Fruit fly (Drosophila melanogaster) whole organism, wandering third instar larva: Measurements from ENCODE around the gene CG31798.

Experiments used
- Abd-B ChIP-seq: fragments of >200 bp; optimal IDR thresholded peaks from 2 replicates; lab custom pipeline; 2017; ENCODE audit warnings: missing biosample characterization, missing genetic modification characterization
- CG32264 ChIP-seq: fragments of 200-800 bp; sonication (Bioruptor generic); optimal IDR thresholded peaks from 2 replicates; lab custom pipeline; 2016; ENCODE audit warnings: missing biosample characterization, missing genetic modification characterization
- CrebA ChIP-seq: fragments of 200-800 bp; sonication (Bioruptor generic); optimal IDR thresholded peaks from 2 replicates; lab custom pipeline; 2016; ENCODE audit warnings: missing biosample characterization, mild to moderate bottlenecking, missing genetic modification characterization, borderline replicate concordance
- Dif ChIP-seq: fragments of 200-275, 200-300 bp; sonication (Bioruptor generic); optimal IDR thresholded peaks from 2 replicates; lab custom pipeline; 2018; ENCODE audit warnings: missing biosample characterization, missing genetic modification characterization; ENCODE audit not compliant: partially characterized antibody
- GATAd ChIP-seq: sonication (Bioruptor generic); optimal IDR thresholded peaks from 2 replicates; lab custom pipeline; 2016; ENCODE audit warnings: missing biosample characterization, missing genetic modification characterization
- Hnf4 ChIP-seq: fragments of 200-800 bp; sonication (Bioruptor generic); optimal IDR thresholded peaks from 2 replicates; lab custom pipeline; 2016; ENCODE audit warnings: missing biosample characterization, mild to moderate bottlenecking, missing genetic modification characterization
- Hr78 ChIP-seq: fragments of >200 bp; optimal IDR thresholded peaks from 2 replicates; lab custom pipeline; 2017; ENCODE audit warnings: missing biosample characterization, missing genetic modification characterization
- Jra ChIP-seq: sonication (Bioruptor generic); optimal IDR thresholded peaks from 2 replicates; lab custom pipeline; 2016; ENCODE audit warnings: missing biosample characterization, missing genetic modification characterization
- Mio ChIP-seq: sonication (Bioruptor generic); optimal IDR thresholded peaks from 2 replicates; lab custom pipeline; 2016; ENCODE audit warnings: missing biosample characterization, missing genetic modification characterization
- Myc ChIP-seq: fragments of >200 bp; optimal IDR thresholded peaks from 2 replicates; lab custom pipeline; 2017
- N ChIP-seq: fragments of >200 bp; optimal IDR thresholded peaks from 2 replicates; lab custom pipeline; 2018; ENCODE audit warnings: missing biosample characterization, missing external identifiers, missing genetic modification characterization
- OdsH ChIP-seq: fragments of 200-800 bp; sonication (Bioruptor generic); optimal IDR thresholded peaks from 2 replicates; lab custom pipeline; 2016; ENCODE audit warnings: missing biosample characterization, mild to moderate bottlenecking, missing genetic modification characterization
- Rel ChIP-seq, 2 experiments: fragments of 200-800 bp; sonication (Bioruptor generic) in 1 of 2; optimal IDR thresholded peaks; 2 replicates in 1 of 2; 3 replicates in 1 of 2; lab custom pipeline; 2016 to 2019; ENCODE audit warnings: mild to moderate bottlenecking in 2 of 2, missing biosample characterization in 2 of 2, missing genetic modification characterization in 2 of 2, moderate library complexity in 1 of 2
- Sp1 ChIP-seq: fragments of 200-800 bp; sonication (Bioruptor generic); optimal IDR thresholded peaks from 3 replicates; lab custom pipeline; 2019; ENCODE audit warnings: missing biosample characterization, mild to moderate bottlenecking, missing genetic modification characterization, moderate library complexity
- Vsx2 ChIP-seq: fragments of 200-300, 225-300 bp; sonication (Bioruptor generic); optimal IDR thresholded peaks from 2 replicates; lab custom pipeline; 2018; ENCODE audit warnings: missing biosample characterization, missing genetic modification characterization; ENCODE audit not compliant: partially characterized antibody
- brk ChIP-seq: fragments of 200-800 bp; sonication (Bioruptor generic); optimal IDR thresholded peaks from 2 replicates; lab custom pipeline; 2016; ENCODE audit warnings: missing biosample characterization, mild to moderate bottlenecking, missing genetic modification characterization
- dl ChIP-seq, 2 experiments: fragments of 175-275, 200-275 bp in 1 of 2; fragments of 200-275 bp in 1 of 2; sonication (Bioruptor generic); optimal IDR thresholded peaks; lab custom pipeline; 2018; ENCODE audit warnings: mild to moderate bottlenecking in 2 of 2, missing biosample characterization in 2 of 2, missing genetic modification characterization in 2 of 2, moderate library complexity in 2 of 2; ENCODE audit not compliant: partially characterized antibody in 2 of 2, insufficient read depth in 1 of 2
- dmrt93B ChIP-seq: fragments of 200-800 bp; sonication (Bioruptor generic); optimal IDR thresholded peaks from 2 replicates; lab custom pipeline; 2018; ENCODE audit warnings: missing biosample characterization, mild to moderate bottlenecking, missing genetic modification characterization
- ey ChIP-seq: fragments of 200-800 bp; sonication (Bioruptor generic); optimal IDR thresholded peaks from 2 replicates; lab custom pipeline; 2016; ENCODE audit warnings: missing biosample characterization, missing genetic modification characterization
- foxo ChIP-seq, 2 experiments: fragments of 200-800 bp; sonication (Bioruptor generic); optimal IDR thresholded peaks; 2 replicates in 1 of 2; 3 replicates in 1 of 2; lab custom pipeline; 2016 to 2017; ENCODE audit warnings: missing biosample characterization in 2 of 2, missing genetic modification characterization in 2 of 2
- fru ChIP-seq: fragments of 200-800 bp; sonication (Bioruptor generic); optimal IDR thresholded peaks from 3 replicates; lab custom pipeline; 2016; ENCODE audit warnings: missing biosample characterization, mild to moderate bottlenecking, missing genetic modification characterization
- h ChIP-seq: fragments of 200-800 bp; sonication (Bioruptor generic); optimal IDR thresholded peaks from 3 replicates; lab custom pipeline; 2016; ENCODE audit warnings: missing biosample characterization, mild to moderate bottlenecking, missing genetic modification characterization
- jim ChIP-seq: fragments of 175-275, 200-325 bp; sonication (Bioruptor generic); optimal IDR thresholded peaks from 2 replicates; lab custom pipeline; 2016; ENCODE audit warnings: missing biosample characterization, mild to moderate bottlenecking, missing genetic modification characterization
- lola ChIP-seq: fragments of >200 bp; optimal IDR thresholded peaks from 2 replicates; lab custom pipeline; 2017; ENCODE audit warnings: missing biosample characterization, missing genetic modification characterization
- psq ChIP-seq: fragments of 200-800 bp; sonication (Bioruptor generic); optimal IDR thresholded peaks from 3 replicates; lab custom pipeline; 2017; ENCODE audit warnings: missing biosample characterization, mild to moderate bottlenecking, missing genetic modification characterization, moderate library complexity
- rgr ChIP-seq: fragments of 200-800 bp; sonication (Bioruptor generic); optimal IDR thresholded peaks from 3 replicates; lab custom pipeline; 2016; ENCODE audit warnings: missing biosample characterization, mild to moderate bottlenecking, missing genetic modification characterization
- sage ChIP-seq: fragments of 200-800 bp; sonication (Bioruptor generic); optimal IDR thresholded peaks from 2 replicates; lab custom pipeline; 2016; ENCODE audit warnings: missing biosample characterization, mild to moderate bottlenecking, missing genetic modification characterization
- sv ChIP-seq: fragments of 200-800 bp; sonication (Bioruptor generic); optimal IDR thresholded peaks from 3 replicates; lab custom pipeline; 2016; ENCODE audit warnings: missing biosample characterization, missing genetic modification characterization
- tai ChIP-seq: sonication (Bioruptor generic); optimal IDR thresholded peaks from 2 replicates; lab custom pipeline; 2016; ENCODE audit warnings: missing biosample characterization, missing genetic modification characterization
- usp ChIP-seq: fragments of >200 bp; optimal IDR thresholded peaks from 2 replicates; lab custom pipeline; 2017; ENCODE audit warnings: missing biosample characterization, missing genetic modification characterization
- woc ChIP-seq: sonication (Bioruptor generic); optimal IDR thresholded peaks from 2 replicates; lab custom pipeline; 2016; ENCODE audit warnings: missing biosample characterization, mild to moderate bottlenecking, missing genetic modification characterization

CG31798 gene

dm6 chr2L:19401914-19402313, 8.0 kb downstream of the CG31798 start:
- no peak for TF ChIP-seq foxo (GFP tag; optimal IDR thresholded peaks at IDR 0.05; lab: Kevin White, UChicago)
- peak; percentile 33 for TF ChIP-seq h (GFP tag; lab: Kevin White, UChicago)
- TF ChIP-seq rgr (GFP tag; lab: Kevin White, UChicago), result peak; percentile 33
- TF ChIP-seq, all 38 proteins: peak for 2

- TF ChIP-seq Rel (GFP tag; optimal IDR thresholded peaks at IDR 0.05; lab: Kevin White, UChicago) (no peak), Rel (tag; optimal IDR thresholded peaks at IDR 0.05; lab: Kevin White, UChicago) (no peak), Mio (GFP tag; lab: Kevin White, UChicago) (no peak), CrebA (GFP tag; lab: Kevin White, UChicago) (no peak), N (GFP tag; lab: Kevin White, UChicago) (no peak), brk (GFP tag; lab: Kevin White, UChicago) (no peak), psq (GFP tag; lab: Kevin White, UChicago) (no peak), ey (GFP tag; lab: Kevin White, UChicago) (no peak), Dif (GFP tag; lab: Kevin White, UChicago) (no peak), fru (GFP tag; lab: Kevin White, UChicago) (no peak), Hnf4 (GFP tag; lab: Kevin White, UChicago) (no peak), Myc (lab: Kevin White, UChicago) (no peak), Abd-B (GFP tag; lab: Kevin White, UChicago) (no peak), Sp1 (GFP tag; lab: Kevin White, UChicago) (no peak), Jra (GFP tag; lab: Kevin White, UChicago) (no peak)
- TF ChIP-seq, all 38 proteins: peak for 0
Observed at dm6 chr2L:19402667-19403066, 8.7 kb downstream of the CG31798 start.

- TF ChIP-seq OdsH (GFP tag; lab: Kevin White, UChicago), result no peak
- no peak for TF ChIP-seq Hr78 (GFP tag; lab: Kevin White, UChicago)
- TF ChIP-seq Sp1 (GFP tag; lab: Kevin White, UChicago), result no peak
- no peak for TF ChIP-seq psq (GFP tag; lab: Kevin White, UChicago)
- no peak for TF ChIP-seq CrebA (GFP tag; lab: Kevin White, UChicago)
- no peak for TF ChIP-seq Abd-B (GFP tag; lab: Kevin White, UChicago)
- TF ChIP-seq jim (GFP tag; lab: Kevin White, UChicago), result no peak
- TF ChIP-seq dmrt93B (GFP tag; lab: Kevin White, UChicago), result no peak
- no peak for TF ChIP-seq sv (GFP tag; lab: Kevin White, UChicago)
- TF ChIP-seq, all 38 proteins: peak for 0
Observed at dm6 chr2L:19403398-19403797, 9.4 kb downstream of the CG31798 start.

- TF ChIP-seq Jra (GFP tag; lab: Kevin White, UChicago) (no peak), rgr (GFP tag; lab: Kevin White, UChicago) (no peak), jim (GFP tag; lab: Kevin White, UChicago) (no peak), GATAd (GFP tag; lab: Kevin White, UChicago) (no peak), N (GFP tag; lab: Kevin White, UChicago) (no peak), foxo (GFP tag; optimal IDR thresholded peaks at IDR 0.05; lab: Kevin White, UChicago) (no peak), sv (GFP tag; lab: Kevin White, UChicago) (no peak), usp (GFP tag; lab: Kevin White, UChicago) (no peak), lola (GFP tag; lab: Kevin White, UChicago) (no peak), woc (GFP tag; lab: Kevin White, UChicago) (no peak), dl (GFP tag; optimal IDR thresholded peaks at IDR 0.05; lab: Kevin White, UChicago; ENCODE audit: insufficient read depth in 1 of 2, partially characterized antibody in 2 of 2) (no peak), CG32264 (GFP tag; lab: Kevin White, UChicago) (no peak), ey (GFP tag; lab: Kevin White, UChicago) (no peak), tai (no peak), Dif (GFP tag; lab: Kevin White, UChicago) (no peak), Vsx2 (GFP tag; lab: Kevin White, UChicago) (no peak), sage (GFP tag; lab: Kevin White, UChicago) (no peak)
Observed at dm6 chr2L:19404804-19405203, 10.8 kb downstream of the CG31798 start.
